Fruit fly (Drosophila melanogaster) whole organism, prepupa: ENCODE data around the gene CG31259.
A peak's percentile ranks its signal among the peaks of the same experiment; 100 is the strongest.

Experiments
- CG1621 ChIP-seq: fragments of 200-800 bp; sonication (Bioruptor generic); optimal IDR thresholded peaks from 3 replicates; lab custom pipeline; 2018; ENCODE audit warnings: missing biosample characterization, mild to moderate bottlenecking, missing genetic modification characterization
- CG3032 ChIP-seq: fragments of 200-800 bp; optimal IDR thresholded peaks from 2 replicates; lab custom pipeline; 2019; ENCODE audit warnings: missing biosample characterization, mild to moderate bottlenecking, missing genetic modification characterization, moderate library complexity
- CG34406 ChIP-seq: fragments of 200-800 bp; sonication (Bioruptor generic); optimal IDR thresholded peaks from 3 replicates; lab custom pipeline; 2016; ENCODE audit warnings: missing biosample characterization, missing genetic modification characterization
- CG6163 ChIP-seq: fragments of 200-800 bp; sonication (Bioruptor generic); IDR thresholded peaks from 3 replicates; pipeline ENCODE4 v1.3.6; 2022; ENCODE audit warnings: missing biosample characterization, missing genetic modification characterization
- CG7368 ChIP-seq: fragments of 200-800 bp; sonication (Bioruptor generic); optimal IDR thresholded peaks from 3 replicates; lab custom pipeline; 2016; ENCODE audit warnings: missing biosample characterization, missing genetic modification characterization
- Hr39 ChIP-seq: fragments of 200-800 bp; sonication (Bioruptor generic); optimal IDR thresholded peaks from 2 replicates; lab custom pipeline; 2016; ENCODE audit warnings: missing biosample characterization, missing genetic modification characterization
- Hr4 ChIP-seq: fragments of 200-800 bp; sonication (Bioruptor generic); optimal IDR thresholded peaks from 3 replicates; lab custom pipeline; 2016; ENCODE audit warnings: missing biosample characterization, missing genetic modification characterization
- Sox14 ChIP-seq: fragments of 200-800 bp; sonication (Bioruptor generic); optimal IDR thresholded peaks from 3 replicates; lab custom pipeline; 2016; ENCODE audit warnings: missing biosample characterization, missing genetic modification characterization
- Sox15 ChIP-seq: fragments of 200-800 bp; sonication (Bioruptor generic); optimal IDR thresholded peaks from 3 replicates; lab custom pipeline; 2016; ENCODE audit warnings: missing biosample characterization, missing genetic modification characterization
- dac ChIP-seq: fragments of 200-800 bp; sonication (Bioruptor generic); optimal IDR thresholded peaks from 2 replicates; lab custom pipeline; 2017; ENCODE audit warnings: missing biosample characterization, mild to moderate bottlenecking, missing genetic modification characterization
- lz ChIP-seq: fragments of 200-800 bp; sonication (Bioruptor generic); optimal IDR thresholded peaks from 3 replicates; lab custom pipeline; 2016; ENCODE audit warnings: missing biosample characterization, missing genetic modification characterization
- net ChIP-seq: fragments of 200-800 bp; sonication (Bioruptor generic); optimal IDR thresholded peaks from 3 replicates; lab custom pipeline; 2016; ENCODE audit warnings: missing biosample characterization, missing genetic modification characterization
- ss ChIP-seq, 2 experiments: fragments of 200-800 bp; sonication (Bioruptor generic); optimal IDR thresholded peaks; 2 replicates in 1 of 2; 3 replicates in 1 of 2; lab custom pipeline; 2017 to 2018; ENCODE audit warnings: mild to moderate bottlenecking in 2 of 2, missing biosample characterization in 2 of 2, missing genetic modification characterization in 2 of 2, moderate library complexity in 1 of 2

- no peak for TF ChIP-seq CG7368 (GFP tag; lab: Kevin White, UChicago)
- TF ChIP-seq CG34406 (GFP tag; lab: Kevin White, UChicago): no peak
- no peak for TF ChIP-seq Sox15 (GFP tag; lab: Kevin White, UChicago)
- TF ChIP-seq CG3032 (tag; lab: Kevin White, UChicago): no peak
- TF ChIP-seq ss (GFP tag; optimal IDR thresholded peaks at IDR 0.05; lab: Kevin White, UChicago): no peak
- no peak for TF ChIP-seq dac (GFP tag; lab: Kevin White, UChicago)
- no peak for TF ChIP-seq net (GFP tag; lab: Kevin White, UChicago)
- no peak for TF ChIP-seq CG6163 (GFP tag; lab: Robert Waterston, UW)
- TF ChIP-seq Hr4: no peak
- TF ChIP-seq Hr39: no peak
- TF ChIP-seq Sox14 (GFP tag; lab: Kevin White, UChicago): peak; percentile 8
- TF ChIP-seq CG1621: no peak
- TF ChIP-seq lz (GFP tag; lab: Kevin White, UChicago): no peak
Measured at dm6 chr3R:8518565-8519154, 5.1 kb upstream of the CG31259 start.
